Worm (Caenorhabditis elegans): ENCODE measurements around the gene sws-1.
A peak's percentile ranks its signal among the peaks of the same experiment; 100 is the strongest.

sws-1 gene

ce11 chrV:18993535-18993990 lies 12.3 kb upstream of the sws-1 start, which contains the start of gene gtf-2F2:
TSS of gene gtf-2F2 (plus strand) at chrV:18993940.
- TF ChIP-seq ceh-28 (tag; optimal IDR thresholded peaks at IDR 0.05) (peak; percentile 91), skn-1 (tag; optimal IDR thresholded peaks at IDR 0.05) (no peak), aha-1 (tag) (peak; percentile 79)

- TF ChIP-seq hif-1 (tag; optimal IDR thresholded peaks at IDR 0.05) (no peak), egl-43 (GFP tag; IDR thresholded peaks at IDR 0.05) (no peak), jun-1 (tag; optimal IDR thresholded peaks at IDR 0.05) (no peak), tra-1 (GFP tag; IDR thresholded peaks at IDR 0.05) (no peak), zfp-3 (GFP tag; conservative IDR thresholded peaks at IDR 0.05) (no peak), mdt-29 (GFP tag; IDR thresholded peaks at IDR 0.05) (no peak), lin-38 (GFP tag; IDR thresholded peaks at IDR 0.05) (no peak), duxl-1 (tag; optimal IDR thresholded peaks at IDR 0.05; ENCODE audit: poor library complexity) (no peak), dmd-9 (GFP tag; IDR thresholded peaks at IDR 0.05) (no peak), R02D3.7 (tag; optimal IDR thresholded peaks at IDR 0.05) (no peak), fos-1 (tag; optimal IDR thresholded peaks at IDR 0.05) (no peak), snpc-1.2 (GFP tag; IDR thresholded peaks at IDR 0.05) (no peak), gei-8 (GFP tag; optimal IDR thresholded peaks at IDR 0.05) (no peak), egl-27 (tag; optimal IDR thresholded peaks at IDR 0.05) (no peak), ceh-32 (tag; optimal IDR thresholded peaks at IDR 0.05; ENCODE audit: poor library complexity) (no peak), nhr-42 (GFP tag; IDR thresholded peaks at IDR 0.05) (no peak), mdl-1 (tag; optimal IDR thresholded peaks at IDR 0.05) (no peak), zip-11 (GFP tag; IDR thresholded peaks at IDR 0.05) (no peak), zag-1 (tag; optimal IDR thresholded peaks at IDR 0.05) (no peak), hmg-1.1 (GFP tag; IDR thresholded peaks at IDR 0.05) (no peak)
Observed at ce11 chrV:18993017-18993416, 11.7 kb upstream of the sws-1 start.

- TF ChIP-seq set-16 (GFP tag; IDR thresholded peaks at IDR 0.05): peak; percentile 87
- TF ChIP-seq unc-62 (GFP tag; optimal IDR thresholded peaks at IDR 0.05 in 1 of 2): peak in 1 of 2 experiments; percentile 47
- TF ChIP-seq unc-62 (tag; optimal IDR thresholded peaks at IDR 0.05): no peak
- TF ChIP-seq cey-2 (tag; optimal IDR thresholded peaks at IDR 0.05; ENCODE audit: borderline replicate concordance, insufficient read depth): no peak
- no peak for TF ChIP-seq ceh-20 (GFP tag; IDR thresholded peaks at IDR 0.05)
- no peak for TF ChIP-seq madf-9 (GFP tag; conservative IDR thresholded peaks at IDR 0.05)
Observed at ce11 chrV:18990958-18991357, 9.7 kb upstream of the sws-1 start.

ce11 chrV:18990238-18990901 lies 9.1 kb upstream of the sws-1 start, which contains the start of the genes reps-1 and Y39B6A.37:
TSS of gene reps-1 (minus strand) at chrV:18990500.
TSS of gene Y39B6A.37 (plus strand) at chrV:18990851.
- TF ChIP-seq nhr-11 (tag; optimal IDR thresholded peaks at IDR 0.05) (peak; percentile 43), nhr-25 (tag; optimal IDR thresholded peaks at IDR 0.05; ENCODE audit: borderline replicate concordance, insufficient read depth) (no peak), vab-7 (GFP tag; IDR thresholded peaks at IDR 0.05) (no peak), ceh-28 (tag; optimal IDR thresholded peaks at IDR 0.05) (no peak), nhr-28 (tag; optimal IDR thresholded peaks at IDR 0.05) (peak; percentile 44), zip-11 (GFP tag; IDR thresholded peaks at IDR 0.05) (no peak), lin-13 (GFP tag; optimal IDR thresholded peaks at IDR 0.05) (peak; percentile 72), nhr-48 (tag; optimal IDR thresholded peaks at IDR 0.05) (no peak), D1046.2 (GFP tag; IDR thresholded peaks at IDR 0.05) (0 out of 2 replicates have a peak, but pooled peaks have one; percentile 9), jun-1 (tag; optimal IDR thresholded peaks at IDR 0.05) (no peak), hif-1 (tag; optimal IDR thresholded peaks at IDR 0.05) (peak in 1 of 2 experiments; percentile 27), hlh-11 (tag; optimal IDR thresholded peaks at IDR 0.05) (peak; percentile 53), tag-97 (GFP tag; IDR thresholded peaks at IDR 0.05) (no peak), daf-16 (GFP tag; optimal IDR thresholded peaks at IDR 0.05) (peak in 1 of 2 experiments; percentile 7), daf-16 (tag; optimal IDR thresholded peaks at IDR 0.05) (peak; percentile 36), lir-3 (tag; optimal IDR thresholded peaks at IDR 0.05) (no peak), lin-1 (GFP tag; IDR thresholded peaks at IDR 0.05) (no peak), tra-1 (GFP tag; IDR thresholded peaks at IDR 0.05) (0 out of 2 replicates have a peak, but pooled peaks have one; percentile 47), dmd-9 (GFP tag; IDR thresholded peaks at IDR 0.05) (peak; percentile 81), Y5F2A.4 (GFP tag; optimal IDR thresholded peaks at IDR 0.05) (no peak), lin-39 (tag; optimal IDR thresholded peaks at IDR 0.05) (no peak), unc-62 (GFP tag; optimal IDR thresholded peaks at IDR 0.05 in 1 of 2) (no peak), unc-62 (tag; optimal IDR thresholded peaks at IDR 0.05) (no peak), Y48G9A.11 (GFP tag; IDR thresholded peaks at IDR 0.05) (peak; percentile 57; the same call in 1 of the 2 replicates)

Data from whole organism, L4 larva.